Fruit fly (Drosophila melanogaster): ENCODE data around the gene Ugt37B1.

Ugt37B1 gene

DNA sequence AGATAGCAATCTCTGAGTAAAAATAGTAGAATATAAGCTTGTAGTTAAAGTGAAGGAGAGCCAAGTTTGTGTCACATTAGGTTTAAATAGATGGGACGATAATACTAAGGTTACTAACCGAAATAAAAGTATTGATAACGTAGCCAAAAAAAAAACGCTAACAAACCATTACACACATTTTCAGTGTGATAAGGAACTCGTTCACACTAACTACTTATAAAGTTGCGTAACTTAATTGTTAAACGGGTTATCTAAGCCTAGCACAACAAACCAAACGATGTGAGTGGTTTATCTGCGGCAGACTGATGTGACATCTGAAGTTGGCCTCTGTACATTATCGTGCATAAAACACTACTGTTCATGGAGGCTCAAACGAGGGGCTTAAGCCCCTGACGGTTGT, 646 bp upstream of the Ugt37B1 start:
- TF ChIP-seq kay (GFP tag; ENCODE audit: borderline replicate concordance) (no peak), Mnt (GFP tag; optimal IDR thresholded peaks at IDR 0.05) (no peak), Clk (GFP tag; optimal IDR thresholded peaks at IDR 0.05) (no peak), tj (GFP tag; optimal IDR thresholded peaks at IDR 0.05) (no peak), CG14711 (tag; optimal IDR thresholded peaks at IDR 0.05) (no peak), CG33017 (tag; optimal IDR thresholded peaks at IDR 0.05) (no peak)

DNA sequence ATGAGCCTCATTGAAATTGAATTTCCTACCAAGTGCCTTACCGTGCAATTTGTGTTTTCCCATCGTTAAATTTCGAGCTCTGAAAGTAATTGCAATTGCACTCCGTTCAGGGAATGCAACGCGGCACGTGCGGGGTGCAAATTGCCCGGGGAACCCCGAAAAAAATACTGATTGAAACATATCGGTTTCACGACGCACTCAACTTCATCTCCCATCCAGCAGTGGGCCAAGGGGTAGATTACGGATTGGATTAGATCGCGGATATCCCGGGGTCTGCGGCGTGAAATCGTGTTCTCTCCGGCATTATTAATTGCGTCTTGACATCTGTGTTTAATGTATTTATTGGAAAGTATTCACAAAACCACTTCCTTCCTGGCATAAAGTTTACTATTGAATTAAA, 3.7 kb downstream of the Ugt37B1 start:
- TF ChIP-seq cic (GFP tag; optimal IDR thresholded peaks at IDR 0.05), result no peak
- no peak for TF ChIP-seq CG12768 (GFP tag; optimal IDR thresholded peaks at IDR 0.05)
- TF ChIP-seq Mnt (GFP tag; optimal IDR thresholded peaks at IDR 0.05), result no peak
- no peak for TF ChIP-seq cnc (optimal IDR thresholded peaks at IDR 0.05)
- no peak for TF ChIP-seq tj (GFP tag; optimal IDR thresholded peaks at IDR 0.05)
- no peak for TF ChIP-seq toe (GFP tag; optimal IDR thresholded peaks at IDR 0.05)
- TF ChIP-seq bab1 (GFP tag; optimal IDR thresholded peaks at IDR 0.05), result no peak
- TF ChIP-seq CG14711 (tag; optimal IDR thresholded peaks at IDR 0.05), result no peak
- no peak for TF ChIP-seq CG33017 (tag; optimal IDR thresholded peaks at IDR 0.05)

DNA sequence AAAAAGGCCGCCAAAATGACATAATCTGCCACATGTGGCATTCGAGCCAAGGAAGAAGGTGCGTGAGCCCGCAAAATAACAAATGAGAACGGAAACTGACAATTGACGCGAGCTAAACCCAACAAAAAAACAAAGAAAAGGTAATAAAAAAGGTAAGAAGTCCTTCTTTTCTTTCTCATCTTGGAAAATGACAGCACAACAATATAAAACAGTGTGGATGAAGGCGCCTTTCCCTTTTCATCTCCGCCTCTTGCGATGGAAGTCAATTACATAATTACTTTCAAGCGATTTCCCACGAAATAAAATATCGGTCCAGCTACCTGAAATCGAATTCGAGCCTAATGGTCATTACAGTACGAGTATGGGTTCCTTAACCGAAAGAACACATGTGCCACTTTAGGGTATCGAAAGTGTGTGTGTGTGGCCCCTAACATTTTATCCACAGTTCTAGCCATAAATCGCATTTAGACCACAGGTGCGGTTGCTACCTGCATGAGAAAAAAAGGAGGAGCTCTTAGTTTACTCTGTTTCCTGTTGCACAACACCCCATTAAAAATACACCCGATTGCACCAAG, 4.4 kb downstream of the Ugt37B1 start:
- TF ChIP-seq pad (GFP tag; optimal IDR thresholded peaks at IDR 0.05) (no peak), cnc (optimal IDR thresholded peaks at IDR 0.05) (no peak), toe (GFP tag; optimal IDR thresholded peaks at IDR 0.05) (no peak), ovo (GFP tag; optimal IDR thresholded peaks at IDR 0.05) (no peak), CG12768 (GFP tag; optimal IDR thresholded peaks at IDR 0.05) (no peak)

DNA sequence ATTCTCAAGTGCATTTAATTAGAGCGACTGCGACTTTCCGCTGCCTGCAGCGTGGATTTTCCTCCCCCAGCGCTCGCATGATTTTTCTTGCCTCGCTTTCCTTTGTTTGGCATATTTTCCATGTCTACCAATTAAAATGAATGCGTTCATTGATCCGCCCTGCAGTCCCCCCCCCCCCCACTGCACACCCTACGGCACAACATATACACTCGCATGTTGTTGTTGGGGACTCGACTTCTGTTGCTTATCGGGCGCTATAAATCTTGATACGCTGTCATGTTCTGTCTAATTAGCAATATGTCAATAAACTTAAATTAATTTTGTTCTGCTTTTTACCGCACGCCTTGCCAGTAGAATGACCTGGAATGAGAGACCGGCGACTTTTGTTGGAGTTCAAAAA, 11.6 kb downstream of the Ugt37B1 start:
- TF ChIP-seq ovo (GFP tag; optimal IDR thresholded peaks at IDR 0.05) (no peak), CG7045 (GFP tag; optimal IDR thresholded peaks at IDR 0.05) (no peak), Hr96 (GFP tag; optimal IDR thresholded peaks at IDR 0.05) (no peak), pad (GFP tag; optimal IDR thresholded peaks at IDR 0.05) (no peak), CG5204 (GFP tag; optimal IDR thresholded peaks at IDR 0.05) (no peak), CG14711 (tag; optimal IDR thresholded peaks at IDR 0.05) (no peak), Clk (GFP tag; optimal IDR thresholded peaks at IDR 0.05) (no peak), CG12768 (GFP tag; optimal IDR thresholded peaks at IDR 0.05) (no peak), toe (GFP tag; optimal IDR thresholded peaks at IDR 0.05) (no peak), CG11617 (GFP tag; optimal IDR thresholded peaks at IDR 0.05) (no peak), tj (GFP tag; optimal IDR thresholded peaks at IDR 0.05) (no peak), cic (GFP tag; optimal IDR thresholded peaks at IDR 0.05) (no peak), Mnt (GFP tag; optimal IDR thresholded peaks at IDR 0.05) (no peak)

DNA sequence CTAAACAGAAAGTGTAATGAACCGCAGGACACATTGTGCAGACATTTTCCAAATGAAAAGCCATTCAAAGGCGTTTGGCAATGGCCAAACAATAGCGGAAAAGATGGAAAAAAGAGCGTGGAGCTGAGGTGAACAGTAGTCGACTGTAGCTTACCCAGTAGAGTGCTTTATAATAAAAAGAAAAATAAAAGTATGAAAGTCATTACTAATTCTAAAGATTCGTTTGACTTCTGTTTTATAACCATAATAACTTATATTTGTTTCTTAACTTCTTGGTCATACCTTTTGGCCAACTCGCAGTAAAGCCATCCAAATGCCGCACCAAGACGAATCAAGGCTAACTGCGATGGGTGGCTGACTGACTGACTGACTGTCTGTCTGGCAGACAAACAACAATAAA, 14.4 kb downstream of the Ugt37B1 start:
- TF ChIP-seq Crg-1 (GFP tag; optimal IDR thresholded peaks at IDR 0.05), result no peak
- no peak for TF ChIP-seq tj (GFP tag; optimal IDR thresholded peaks at IDR 0.05)
- TF ChIP-seq kay (GFP tag; ENCODE audit: borderline replicate concordance), result no peak
- TF ChIP-seq cnc (optimal IDR thresholded peaks at IDR 0.05), result no peak
- TF ChIP-seq CG12768 (GFP tag; optimal IDR thresholded peaks at IDR 0.05), result no peak
- no peak for TF ChIP-seq CG14711 (tag; optimal IDR thresholded peaks at IDR 0.05)
- TF ChIP-seq CG33017 (tag; optimal IDR thresholded peaks at IDR 0.05), result no peak
- no peak for TF ChIP-seq Mnt (GFP tag; optimal IDR thresholded peaks at IDR 0.05)
- no peak for TF ChIP-seq CG11617 (GFP tag; optimal IDR thresholded peaks at IDR 0.05)
- no peak for TF ChIP-seq Clk (GFP tag; optimal IDR thresholded peaks at IDR 0.05)
- no peak for TF ChIP-seq CG5204 (GFP tag; optimal IDR thresholded peaks at IDR 0.05)
- TF ChIP-seq pad (GFP tag; optimal IDR thresholded peaks at IDR 0.05), result no peak
- no peak for TF ChIP-seq bab1 (GFP tag; optimal IDR thresholded peaks at IDR 0.05)
- TF ChIP-seq CG1620 (GFP tag; optimal IDR thresholded peaks at IDR 0.05), result no peak

DNA sequence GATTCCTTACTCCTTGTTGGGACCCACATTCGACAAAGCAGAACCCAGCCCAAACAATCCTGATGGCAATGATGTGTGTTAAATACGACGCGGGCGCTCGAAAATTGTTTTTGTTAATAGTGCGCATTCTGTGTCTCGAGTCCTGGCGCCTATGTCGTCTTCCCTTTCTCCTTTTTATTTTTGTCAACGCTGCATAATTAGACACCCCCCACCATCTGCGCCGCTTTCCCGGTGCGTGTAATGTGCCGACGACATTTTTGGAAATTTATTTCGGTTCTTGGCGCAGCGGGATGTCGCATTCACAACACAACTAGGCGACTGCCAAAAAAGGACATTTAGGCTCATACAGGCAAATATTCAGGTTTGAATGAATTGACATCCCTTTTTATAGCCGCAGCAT, 16.2 kb downstream of the Ugt37B1 start:
- TF ChIP-seq CG33017 (tag; optimal IDR thresholded peaks at IDR 0.05) (no peak), kay (GFP tag; ENCODE audit: borderline replicate concordance) (no peak)

DNA sequence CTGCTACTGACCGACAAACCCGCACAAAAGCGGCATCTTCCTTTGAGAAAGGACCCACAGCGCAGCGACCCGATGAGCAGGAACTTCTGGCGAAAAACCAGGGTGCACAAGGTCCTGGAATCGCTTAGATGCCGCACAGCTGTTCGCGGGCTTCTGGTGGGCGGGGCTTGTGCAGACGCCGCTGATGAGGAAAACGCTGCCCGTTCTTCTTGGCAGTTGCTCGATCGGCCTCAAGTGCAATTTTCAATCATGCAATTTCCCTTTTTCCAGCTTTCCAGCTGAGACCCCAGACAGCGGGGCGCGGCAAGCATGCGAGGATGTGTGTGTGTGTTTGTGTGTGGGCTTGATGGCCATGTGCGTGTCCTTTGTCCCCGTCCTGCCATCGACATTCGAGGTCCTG, 17.2 kb downstream of the Ugt37B1 start:
- TF ChIP-seq CG33017 (tag; optimal IDR thresholded peaks at IDR 0.05), result no peak
- TF ChIP-seq cic (GFP tag; optimal IDR thresholded peaks at IDR 0.05), result no peak
- no peak for TF ChIP-seq Mnt (GFP tag; optimal IDR thresholded peaks at IDR 0.05)
- TF ChIP-seq CG12768 (GFP tag; optimal IDR thresholded peaks at IDR 0.05), result no peak
- TF ChIP-seq CG11617 (GFP tag; optimal IDR thresholded peaks at IDR 0.05), result no peak
- no peak for TF ChIP-seq tj (GFP tag; optimal IDR thresholded peaks at IDR 0.05)
- no peak for TF ChIP-seq CG7101 (tag; optimal IDR thresholded peaks at IDR 0.05)
- no peak for TF ChIP-seq pad (GFP tag; optimal IDR thresholded peaks at IDR 0.05)
- TF ChIP-seq kay (GFP tag; ENCODE audit: borderline replicate concordance), result no peak
- no peak for TF ChIP-seq CG7045 (GFP tag; optimal IDR thresholded peaks at IDR 0.05)
- TF ChIP-seq ovo (GFP tag; optimal IDR thresholded peaks at IDR 0.05), result no peak
- no peak for TF ChIP-seq Hr96 (GFP tag; optimal IDR thresholded peaks at IDR 0.05)
- no peak for TF ChIP-seq Crg-1 (GFP tag; optimal IDR thresholded peaks at IDR 0.05)
- TF ChIP-seq CG1620 (GFP tag; optimal IDR thresholded peaks at IDR 0.05), result no peak
- no peak for TF ChIP-seq cnc (optimal IDR thresholded peaks at IDR 0.05)
- no peak for TF ChIP-seq bab1 (GFP tag; optimal IDR thresholded peaks at IDR 0.05)
- no peak for TF ChIP-seq toe (GFP tag; optimal IDR thresholded peaks at IDR 0.05)
- no peak for TF ChIP-seq CG14711 (tag; optimal IDR thresholded peaks at IDR 0.05)

Measured in whole organism, adult.